Fruit fly (Drosophila melanogaster) whole organism, embryonic: ENCODE results near the gene CG5500.

Source experiments
- ATbp ChIP-seq: fragments of 200-800 bp; sonication (Bioruptor generic); optimal IDR thresholded peaks from 2 replicates; lab custom pipeline; 2017; ENCODE audit warnings: missing biosample characterization, mild to moderate bottlenecking, missing genetic modification characterization, missing genetic modification reagents
- Bdp1 ChIP-seq: fragments of 200-800 bp; sonication (Bioruptor generic); optimal IDR thresholded peaks from 3 replicates; lab custom pipeline; 2016; ENCODE audit warnings: missing biosample characterization, missing genetic modification characterization
- CG10321 ChIP-seq: fragments of 200-800 bp; sonication (Bioruptor generic); IDR thresholded peaks from 2 replicates; pipeline ENCODE4 v1.3.6; 2022; ENCODE audit warnings: missing biosample characterization, missing genetic modification characterization
- CG13287 ChIP-seq: fragments of 200-800 bp; sonication (Bioruptor generic); IDR thresholded peaks from 2 replicates; pipeline ENCODE4 v1.3.6; 2022; ENCODE audit warnings: missing biosample characterization, missing genetic modification characterization; ENCODE audit not compliant: partially characterized antibody
- CG15514 ChIP-seq: fragments of 200-800 bp; sonication (Bioruptor generic); optimal IDR thresholded peaks from 3 replicates; lab custom pipeline; 2017; ENCODE audit warnings: missing biosample characterization, missing genetic modification characterization, mild to moderate bottlenecking, moderate library complexity, missing genetic modification reagents
- CG17568 ChIP-seq: fragments of 200-800 bp; sonication (Bioruptor generic); optimal IDR thresholded peaks from 2 replicates; lab custom pipeline; 2018; ENCODE audit warnings: missing biosample characterization, mild to moderate bottlenecking, missing genetic modification characterization, moderate library complexity
- CG17829 ChIP-seq: fragments of 200-800 bp; optimal IDR thresholded peaks from 2 replicates; lab custom pipeline; 2019; ENCODE audit warnings: missing biosample characterization, mild to moderate bottlenecking, missing genetic modification characterization, moderate library complexity
- CG18764 ChIP-seq: fragments of 200-800 bp; sonication (Bioruptor generic); optimal IDR thresholded peaks from 3 replicates; lab custom pipeline; 2016; ENCODE audit warnings: missing biosample characterization, missing genetic modification characterization
- CG33213 ChIP-seq: fragments of 200-800 bp; sonication (Bioruptor generic); optimal IDR thresholded peaks from 3 replicates; lab custom pipeline; 2016; ENCODE audit warnings: missing biosample characterization, missing genetic modification characterization
- CG33557 ChIP-seq: fragments of 200-800 bp; sonication (Bioruptor generic); optimal IDR thresholded peaks from 2 replicates; lab custom pipeline; 2019; ENCODE audit warnings: missing biosample characterization, mild to moderate bottlenecking, missing genetic modification characterization, moderate library complexity
- CG5953 ChIP-seq: fragments of 200-800 bp; sonication (Bioruptor generic); IDR thresholded peaks from 2 replicates; pipeline ENCODE4 v1.3.6; 2022; ENCODE audit warnings: missing biosample characterization, missing genetic modification characterization
- CG6854 ChIP-seq: fragments of 200-800 bp; sonication (Bioruptor generic); optimal IDR thresholded peaks from 3 replicates; lab custom pipeline; 2017; ENCODE audit warnings: missing biosample characterization, mild to moderate bottlenecking, missing genetic modification characterization
- CG8089 ChIP-seq: fragments of 200-800 bp; sonication (Bioruptor generic); optimal IDR thresholded peaks from 3 replicates; lab custom pipeline; 2016; ENCODE audit warnings: missing biosample characterization, missing genetic modification characterization
- HLH54F ChIP-seq: fragments of 200-800 bp; sonication (Bioruptor generic); optimal IDR thresholded peaks from 3 replicates; lab custom pipeline; 2016; ENCODE audit warnings: missing biosample characterization, missing genetic modification characterization
- Hmr ChIP-seq: fragments of 200-800 bp; sonication (Bioruptor generic); optimal IDR thresholded peaks from 3 replicates; lab custom pipeline; 2017; ENCODE audit warnings: mild to moderate bottlenecking, missing biosample characterization, missing genetic modification reagents, missing genetic modification characterization
- Hmx ChIP-seq: fragments of 200-800 bp; sonication (Bioruptor generic); optimal IDR thresholded peaks from 2 replicates; lab custom pipeline; 2016; ENCODE audit warnings: missing biosample characterization, missing genetic modification characterization
- MBD-R2 ChIP-seq: fragments of 200-800 bp; sonication (Bioruptor generic); IDR thresholded peaks from 2 replicates; pipeline ENCODE4 v1.3.6; 2022; ENCODE audit warnings: missing biosample characterization, missing genetic modification characterization
- Mes4 ChIP-seq: fragments of 200-800 bp; sonication (Bioruptor generic); optimal IDR thresholded peaks from 2 replicates; lab custom pipeline; 2016; ENCODE audit warnings: missing biosample characterization, missing genetic modification characterization
- NK7.1 ChIP-seq: fragments of 200-800 bp; sonication (Bioruptor generic); optimal IDR thresholded peaks from 3 replicates; lab custom pipeline; 2016; ENCODE audit warnings: missing biosample characterization, missing genetic modification characterization
- Nf-YA ChIP-seq: fragments of 200-800 bp; sonication (Bioruptor generic); IDR thresholded peaks from 2 replicates; pipeline ENCODE4 v1.3.6; 2022; ENCODE audit warnings: missing biosample characterization, missing genetic modification characterization
- Nf-YC ChIP-seq: fragments of 200-800 bp; optimal IDR thresholded peaks from 3 replicates; lab custom pipeline; 2019; ENCODE audit warnings: missing biosample characterization, mild to moderate bottlenecking, missing genetic modification characterization, moderate library complexity
- Ravus ChIP-seq: fragments of 200-800 bp; sonication (Bioruptor generic); IDR thresholded peaks from 2 replicates; pipeline ENCODE4 v1.3.6; 2022; ENCODE audit warnings: missing biosample characterization, missing genetic modification characterization
- Six4 ChIP-seq: fragments of 200-800 bp; sonication (Bioruptor generic); optimal IDR thresholded peaks from 2 replicates; lab custom pipeline; 2016; ENCODE audit warnings: missing biosample characterization, missing genetic modification characterization
- Tbp ChIP-seq: fragments of >200 bp; optimal IDR thresholded peaks from 2 replicates; lab custom pipeline; 2018; ENCODE audit warnings: missing biosample characterization, missing genetic modification characterization
- Vsx1 ChIP-seq: fragments of 200-800 bp; sonication (Bioruptor generic); optimal IDR thresholded peaks from 2 replicates; lab custom pipeline; 2017; ENCODE audit warnings: missing biosample characterization, mild to moderate bottlenecking, missing genetic modification characterization, missing genetic modification reagents
- ap ChIP-seq: fragments of 200-800 bp; sonication (Bioruptor generic); IDR thresholded peaks from 2 replicates; pipeline ENCODE4 v1.3.6; 2022; ENCODE audit warnings: missing biosample characterization, missing genetic modification characterization
- bcd ChIP-seq: fragments of 200-800 bp; sonication (Bioruptor generic); optimal IDR thresholded peaks from 2 replicates; lab custom pipeline; 2017; ENCODE audit warnings: missing biosample characterization, mild to moderate bottlenecking, missing genetic modification characterization
- br ChIP-seq: fragments of >200 bp; optimal IDR thresholded peaks from 2 replicates; lab custom pipeline; 2017
- chif ChIP-seq, 2 experiments: fragments of 200-800 bp; sonication (Bioruptor generic); optimal IDR thresholded peaks; 3 replicates each; lab custom pipeline; 2016; ENCODE audit warnings: missing biosample characterization in 2 of 2, missing genetic modification characterization in 2 of 2
- crc ChIP-seq: fragments of 200-800 bp; sonication (Bioruptor generic); optimal IDR thresholded peaks from 2 replicates; lab custom pipeline; 2016; ENCODE audit warnings: missing biosample characterization, missing genetic modification characterization
- dimm ChIP-seq: fragments of 200-800 bp; sonication (Bioruptor generic); IDR thresholded peaks from 2 replicates; pipeline ENCODE4 v1.3.6; 2022; ENCODE audit warnings: missing biosample characterization, missing genetic modification characterization
- exex ChIP-seq: fragments of 200-800 bp; sonication (Bioruptor generic); optimal IDR thresholded peaks from 4 replicates; lab custom pipeline; 2018; ENCODE audit warnings: missing biosample characterization, mild to moderate bottlenecking, missing genetic modification characterization, moderate library complexity
- gcm ChIP-seq: fragments of 200-800 bp; sonication (Bioruptor generic); optimal IDR thresholded peaks from 2 replicates; lab custom pipeline; 2019; ENCODE audit warnings: missing biosample characterization, mild to moderate bottlenecking, missing genetic modification characterization, moderate library complexity
- gem ChIP-seq: fragments of 200-800 bp; sonication (Bioruptor generic); optimal IDR thresholded peaks from 2 replicates; lab custom pipeline; 2019; ENCODE audit warnings: missing biosample characterization, mild to moderate bottlenecking, missing genetic modification characterization, moderate library complexity
- gsb-n ChIP-seq: fragments of 200-800 bp; sonication (Bioruptor generic); optimal IDR thresholded peaks from 3 replicates; lab custom pipeline; 2018; ENCODE audit warnings: missing biosample characterization, mild to moderate bottlenecking, missing genetic modification characterization
- h ChIP-seq: fragments of >200 bp; optimal IDR thresholded peaks from 2 replicates; lab custom pipeline; 2017
- hkb ChIP-seq, 2 experiments: fragments of 200-800 bp in 1 of 2; fragments of >200 bp in 1 of 2; sonication (Bioruptor generic) in 1 of 2; IDR thresholded peaks in 1 of 2; optimal IDR thresholded peaks in 1 of 2; 2 replicates each; pipeline versions ENCODE4 v1.3.6 to Lab custom; 2017 to 2022; ENCODE audit warnings: missing biosample characterization in 1 of 2, missing genetic modification characterization in 1 of 2
- ind ChIP-seq: fragments of 200-800 bp; sonication (Bioruptor generic); optimal IDR thresholded peaks from 3 replicates; lab custom pipeline; 2016; ENCODE audit warnings: missing biosample characterization, missing genetic modification characterization
- inv ChIP-seq: fragments of 200-800 bp; sonication (Bioruptor generic); IDR thresholded peaks from 2 replicates; pipeline ENCODE4 v1.3.6; 2022; ENCODE audit warnings: missing biosample characterization, missing genetic modification characterization; ENCODE audit not compliant: partially characterized antibody
- kah ChIP-seq: fragments of 200-800 bp; sonication (Bioruptor generic); optimal IDR thresholded peaks from 2 replicates; lab custom pipeline; 2018; ENCODE audit warnings: missing biosample characterization, mild to moderate bottlenecking, missing genetic modification characterization
- mld ChIP-seq: fragments of 200-800 bp; sonication (Bioruptor generic); IDR thresholded peaks from 3 replicates; pipeline ENCODE4 v1.3.6; 2022; ENCODE audit warnings: missing biosample characterization, missing genetic modification characterization; ENCODE audit not compliant: partially characterized antibody
- nerfin-1 ChIP-seq: fragments of 200-800 bp; sonication (Bioruptor generic); optimal IDR thresholded peaks from 3 replicates; lab custom pipeline; 2019; ENCODE audit warnings: missing biosample characterization, mild to moderate bottlenecking, missing genetic modification characterization, moderate library complexity
- nmo ChIP-seq: fragments of 200-800 bp; sonication (Bioruptor generic); optimal IDR thresholded peaks from 2 replicates; lab custom pipeline; 2018; ENCODE audit warnings: missing biosample characterization, mild to moderate bottlenecking, missing genetic modification characterization, moderate library complexity
- p53 ChIP-seq: fragments of 200-800 bp; sonication (Bioruptor generic); optimal IDR thresholded peaks from 2 replicates; lab custom pipeline; 2016; ENCODE audit warnings: missing biosample characterization, missing genetic modification characterization
- pita ChIP-seq: fragments of 200-800 bp; sonication (Bioruptor generic); optimal IDR thresholded peaks from 2 replicates; lab custom pipeline; 2017; ENCODE audit warnings: missing biosample characterization, mild to moderate bottlenecking, missing genetic modification characterization
- sim ChIP-seq: fragments of 200-800 bp; sonication (Bioruptor generic); IDR thresholded peaks from 2 replicates; pipeline ENCODE4 v1.3.6; 2022; ENCODE audit warnings: missing biosample characterization, missing genetic modification characterization
- slp2 ChIP-seq: fragments of 200-800 bp; sonication (Bioruptor generic); optimal IDR thresholded peaks from 2 replicates; lab custom pipeline; 2016; ENCODE audit warnings: missing biosample characterization, missing genetic modification characterization
- vnd ChIP-seq: fragments of 200-800 bp; sonication (Bioruptor generic); IDR thresholded peaks from 3 replicates; pipeline ENCODE4 v1.3.6; 2022; ENCODE audit warnings: missing biosample characterization, missing genetic modification characterization; ENCODE audit not compliant: partially characterized antibody
- zen2 ChIP-seq: fragments of 200-800 bp; sonication (Bioruptor generic); IDR thresholded peaks from 3 replicates; pipeline ENCODE4 v1.3.6; 2022; ENCODE audit warnings: missing biosample characterization, missing genetic modification characterization; ENCODE audit not compliant: partially characterized antibody

CG5500 gene

dm6 chr3R:26881121-26881895, 4.9 kb downstream of the CG5500 start, which contains the start of the genes ro and T48 (continued):
- TF ChIP-seq gcm (peak; percentile 5), ATbp (no peak), Bdp1 (GFP tag; lab: Kevin White, UChicago) (peak; percentile 71), CG17568 (no peak), Six4 (peak; percentile 31), br (lab: Kevin White, UChicago) (no peak), CG17829 (peak; percentile 68), chif (GFP tag; optimal IDR thresholded peaks at IDR 0.05; lab: Kevin White, UChicago) (peak; percentile 44 to 53), NK7.1 (GFP tag; lab: Kevin White, UChicago) (peak; percentile 8), p53 (GFP tag; lab: Kevin White, UChicago) (peak; percentile 86), nerfin-1 (tag; lab: Kevin White, UChicago) (peak; percentile 25), HLH54F (GFP tag; lab: Kevin White, UChicago) (peak; percentile 68), Hmx (no peak), CG15514 (peak; percentile 88), dimm (GFP tag; lab: Robert Waterston, UW) (no peak), Mes4 (GFP tag; lab: Kevin White, UChicago) (peak; percentile 64), Ravus (GFP tag; lab: Robert Waterston, UW) (no peak), gsb-n (tag; lab: Kevin White, UChicago) (peak; percentile 55), CG18764 (GFP tag; lab: Kevin White, UChicago) (peak; percentile 54), vnd (GFP tag; lab: Robert Waterston, UW) (0 out of 3 replicates have a peak, but pooled peaks have one; percentile 19), Tbp (GFP tag; lab: Kevin White, UChicago) (no peak), CG33213 (GFP tag; lab: Kevin White, UChicago) (peak; percentile 98), Nf-YC (tag; lab: Kevin White, UChicago) (peak; percentile 98), nmo (peak; percentile 79), CG13287 (GFP tag; lab: Robert Waterston, UW) (peak; percentile 76), bcd (GFP tag; lab: Kevin White, UChicago) (peak; percentile 68), CG10321 (GFP tag; lab: Robert Waterston, UW) (0 out of 2 replicates have a peak, but pooled peaks have one; percentile 32), ind (GFP tag; lab: Kevin White, UChicago) (no peak), mld (GFP tag; lab: Robert Waterston, UW) (no peak; the same call in 2 of the 3 replicates), pita (GFP tag; lab: Kevin White, UChicago) (peak; percentile 99), hkb (optimal IDR thresholded peaks at IDR 0.05; lab: Kevin White, UChicago) (peak; percentile 85), hkb (GFP tag; IDR thresholded peaks at IDR 0.05; lab: Robert Waterston, UW) (no peak; the same call in 1 of the 2 replicates), kah (GFP tag; lab: Kevin White, UChicago) (peak; percentile 51), exex (no peak), Nf-YA (GFP tag; lab: Robert Waterston, UW) (peak; percentile 33; the same call in 1 of the 2 replicates), CG33557 (GFP tag; lab: Kevin White, UChicago) (no peak), zen2 (GFP tag; lab: Robert Waterston, UW) (no peak), crc (GFP tag; lab: Kevin White, UChicago) (no peak), CG6854 (GFP tag; lab: Kevin White, UChicago) (no peak), Vsx1 (GFP tag; lab: Kevin White, UChicago) (no peak), inv (GFP tag; lab: Robert Waterston, UW) (peak; percentile 52; the same call in 1 of the 2 replicates), h (lab: Kevin White, UChicago) (no peak), sim (GFP tag; lab: Robert Waterston, UW) (no peak), ap (no peak), CG5953 (no peak), gem (tag; lab: Kevin White, UChicago) (peak; percentile 44), Hmr (GFP tag; lab: Kevin White, UChicago) (peak; percentile 96), MBD-R2 (GFP tag; lab: Robert Waterston, UW) (peak; percentile 62), slp2 (no peak), CG8089 (GFP tag; lab: Kevin White, UChicago) (peak; percentile 46)
